Worm (Caenorhabditis elegans) whole organism, midembryonic: ENCODE measurements around the gene T09A5.15.
"Not testable (repeated sequence)": the region's sequence is repeated elsewhere in the genome, so short reads cannot be mapped to it uniquely, and the experiment has no call there.

ENCODE experiments used
- cog-1 ChIP-seq: sonication (generic microtip); optimal IDR thresholded peaks from 2 replicates; lab custom pipeline; 2016; ENCODE audit warnings: missing genetic modification characterization, missing compliant biosample characterization
- klf-2 ChIP-seq: fragments of 200-800 bp; sonication (Bioruptor generic); conservative IDR thresholded peaks from 2 replicates; pipeline ENCODE4 v1.3.6; 2022; ENCODE audit warnings: missing genetic modification reagents, missing genetic modification characterization, missing compliant biosample characterization
- ref-1 ChIP-seq: fragments of 200-800 bp; sonication (Bioruptor generic); conservative IDR thresholded peaks from 2 replicates; pipeline ENCODE4 v1.3.6; 2022; ENCODE audit warnings: missing genetic modification reagents, missing genetic modification characterization, missing compliant biosample characterization
- tab-1 ChIP-seq: fragments of 200-800 bp; sonication (Bioruptor generic); IDR thresholded peaks from 2 replicates; pipeline ENCODE4 v1.3.6; 2022; ENCODE audit warnings: missing genetic modification characterization, missing compliant biosample characterization

DNA sequence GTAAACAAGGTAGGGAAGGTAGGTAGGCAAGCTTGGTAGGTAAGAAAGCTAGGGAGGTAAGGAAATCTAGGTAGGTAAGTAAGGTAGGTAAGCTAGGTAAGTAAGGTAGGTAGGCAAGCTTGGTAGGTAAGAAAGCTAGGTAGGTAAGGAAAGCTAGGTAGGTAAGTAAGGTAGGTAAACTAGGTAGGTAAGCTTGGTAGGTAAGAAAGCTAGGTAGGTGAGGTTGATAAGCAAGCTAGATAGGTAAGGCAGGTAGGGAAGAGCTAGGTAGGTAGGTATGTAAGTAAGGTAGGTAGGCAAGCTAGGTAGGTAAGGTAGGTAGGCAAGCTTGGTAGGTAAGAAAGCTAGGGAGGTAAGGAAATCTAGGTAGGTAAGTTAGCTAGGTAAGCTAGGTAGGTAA, 25.4 kb downstream of the T09A5.15 start:
- not testable (repeated sequence) for TF ChIP-seq tab-1; cog-1 (tag; lab: Kevin White, UChicago); ref-1 (GFP tag; lab: Robert Waterston, UW)
- peak; percentile 52; the same call in 1 of the 2 replicates for TF ChIP-seq klf-2 (GFP tag; lab: Robert Waterston, UW)
